Worm (Caenorhabditis elegans): ENCODE measurements around the gene pir-1.

- TF ChIP-seq snpc-4 (tag; optimal IDR thresholded peaks at IDR 0.05) (no peak), nhr-237 (tag; optimal IDR thresholded peaks at IDR 0.05) (no peak), lsy-2 (tag; optimal IDR thresholded peaks at IDR 0.05) (no peak), sem-2 (GFP tag; optimal IDR thresholded peaks at IDR 0.05) (no peak), zip-8 (tag; optimal IDR thresholded peaks at IDR 0.05) (no peak), bed-3 (GFP tag; optimal IDR thresholded peaks at IDR 0.05) (no peak), unc-62 (GFP tag; optimal IDR thresholded peaks at IDR 0.05) (no peak), flh-1 (GFP tag; optimal IDR thresholded peaks at IDR 0.05) (no peak)
Observed at ce11 chrII:9188380-9188779, 11.3 kb downstream of the pir-1 start, which contains the start of gene sym-2.

Measured in whole organism, mixed stage, embryonic.